Worm (Caenorhabditis elegans): ENCODE measurements around the gene unc-52.
A peak's percentile ranks its signal among the peaks of the same experiment; 100 is the strongest.

The unc-52 gene

DNA sequence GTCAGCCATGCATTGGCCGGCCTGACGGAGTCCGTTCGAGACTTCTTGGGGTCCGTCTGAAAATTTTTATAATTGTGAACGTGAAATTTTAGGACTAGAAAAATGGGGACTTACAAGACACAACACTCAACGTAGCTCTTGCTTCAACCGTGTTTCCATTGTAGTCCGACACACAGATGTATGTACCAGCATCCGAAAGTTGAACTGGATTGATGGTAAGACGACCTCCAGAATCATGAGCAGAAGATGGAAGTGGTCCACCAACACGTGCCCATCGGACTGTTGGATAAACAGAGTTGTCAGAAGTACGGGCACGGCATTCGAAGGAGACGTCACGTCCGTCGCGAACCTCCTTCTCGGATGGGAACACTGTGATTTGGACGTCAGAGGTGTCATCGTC is 18.0 kb downstream of the unc-52 start:
- no peak for TF ChIP-seq ref-2 (tag; optimal IDR thresholded peaks at IDR 0.05)
- no peak for TF ChIP-seq lin-11 (tag; optimal IDR thresholded peaks at IDR 0.05)
- TF ChIP-seq dve-1 (tag; optimal IDR thresholded peaks at IDR 0.05) = no peak
- no peak for TF ChIP-seq eyg-1 (tag; optimal IDR thresholded peaks at IDR 0.05)
- no peak for TF ChIP-seq unc-3 (GFP tag; conservative IDR thresholded peaks at IDR 0.05)
- no peak for TF ChIP-seq unc-3 (tag; optimal IDR thresholded peaks at IDR 0.05)
- no peak for TF ChIP-seq ceh-22 (tag; optimal IDR thresholded peaks at IDR 0.05)
- TF ChIP-seq unc-55 (GFP tag; optimal IDR thresholded peaks at IDR 0.05) = no peak
- TF ChIP-seq ets-4 (tag; optimal IDR thresholded peaks at IDR 0.05) = no peak
- TF ChIP-seq unc-86 (tag; optimal IDR thresholded peaks at IDR 0.05) = no peak
- no peak for TF ChIP-seq ceh-6 (GFP tag; optimal IDR thresholded peaks at IDR 0.05)

DNA sequence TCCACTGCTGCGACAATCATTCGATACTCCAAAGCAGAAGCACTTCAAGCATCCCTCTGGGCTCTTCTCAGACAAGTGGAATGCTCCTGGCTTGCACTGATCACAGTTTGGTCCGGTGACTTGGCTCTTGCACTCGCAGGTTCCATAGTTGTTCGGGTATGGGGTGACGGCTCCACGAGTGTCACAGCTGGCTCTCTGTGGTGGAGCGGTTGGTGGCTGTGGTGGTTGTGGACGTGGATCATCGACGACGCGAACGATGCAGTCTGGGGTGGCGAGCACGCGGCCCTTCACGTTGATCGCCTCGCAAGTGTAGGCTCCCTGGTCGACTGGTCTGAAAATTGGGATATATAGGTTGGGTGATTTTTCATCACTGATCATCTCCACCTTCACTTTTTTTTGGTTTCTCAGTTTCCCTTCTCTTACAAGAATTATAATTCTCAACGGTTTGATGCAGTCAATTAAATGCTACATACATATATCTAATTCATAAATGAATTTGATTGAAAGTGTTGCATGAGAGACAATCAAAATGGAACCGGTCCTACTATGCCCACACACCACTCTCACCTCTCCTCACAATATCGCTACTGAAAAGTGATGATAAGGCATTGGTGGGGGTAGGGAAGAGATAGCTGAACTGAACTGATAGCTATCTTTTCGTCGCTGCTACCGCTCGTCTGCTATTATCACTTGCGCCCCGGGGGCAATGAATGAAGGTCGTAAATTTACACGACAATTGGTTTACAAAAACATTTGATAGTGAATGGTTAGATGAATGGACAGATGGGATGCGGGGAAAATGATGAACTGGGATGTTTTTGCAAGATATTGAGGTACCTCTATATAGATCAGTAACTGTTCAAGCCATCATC is 19.4 kb downstream of the unc-52 start:
- TF ChIP-seq nhr-11 (tag; optimal IDR thresholded peaks at IDR 0.05) (no peak), F13H6.1 (tag; optimal IDR thresholded peaks at IDR 0.05) (no peak), ttx-3 (tag; optimal IDR thresholded peaks at IDR 0.05) (no peak), dmd-4 (tag; optimal IDR thresholded peaks at IDR 0.05; ENCODE audit: borderline replicate concordance) (no peak), K09A11.1 (tag; optimal IDR thresholded peaks at IDR 0.05; ENCODE audit: insufficient read depth) (no peak), dve-1 (tag; optimal IDR thresholded peaks at IDR 0.05) (no peak), elt-4 (tag; optimal IDR thresholded peaks at IDR 0.05) (no peak), ceh-34 (tag; optimal IDR thresholded peaks at IDR 0.05) (no peak), eyg-1 (tag; optimal IDR thresholded peaks at IDR 0.05) (no peak), che-1 (tag; optimal IDR thresholded peaks at IDR 0.05) (no peak), ztf-16 (tag; optimal IDR thresholded peaks at IDR 0.05) (no peak), nfya-1 (tag; optimal IDR thresholded peaks at IDR 0.05) (no peak), rnt-1 (tag; optimal IDR thresholded peaks at IDR 0.05) (no peak), ceh-19 (GFP tag; optimal IDR thresholded peaks at IDR 0.05) (no peak)

DNA sequence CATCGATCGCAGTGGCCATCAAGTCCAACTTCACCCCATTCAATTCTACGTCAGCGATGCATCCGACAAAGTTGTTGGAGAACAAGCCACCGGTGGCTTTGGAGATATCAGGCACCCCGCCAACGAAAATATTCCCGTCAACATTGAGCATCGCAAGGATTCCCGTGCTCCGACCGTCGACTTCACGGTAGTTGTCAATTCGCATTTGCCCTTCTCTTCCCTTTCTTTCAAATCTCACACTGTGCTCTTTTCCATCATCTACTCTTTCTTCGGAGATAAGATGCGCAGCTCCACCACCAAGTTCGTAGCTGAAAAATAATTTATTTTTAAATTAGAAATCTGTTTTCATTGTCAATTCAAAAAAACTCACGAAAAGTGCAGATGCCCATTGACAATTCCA is 36.7 kb downstream of the unc-52 start:
- no peak for TF ChIP-seq ref-2 (tag; optimal IDR thresholded peaks at IDR 0.05)
- no peak for TF ChIP-seq dmd-4 (tag; optimal IDR thresholded peaks at IDR 0.05; ENCODE audit: borderline replicate concordance)
- TF ChIP-seq tbx-7 (tag; optimal IDR thresholded peaks at IDR 0.05) = no peak
- TF ChIP-seq pag-3 (tag; optimal IDR thresholded peaks at IDR 0.05; ENCODE audit: borderline replicate concordance) = no peak
- TF ChIP-seq hlh-13 (GFP tag; optimal IDR thresholded peaks at IDR 0.05) = no peak
- no peak for TF ChIP-seq hlh-8 (tag; optimal IDR thresholded peaks at IDR 0.05)
- TF ChIP-seq nhr-11 (tag; optimal IDR thresholded peaks at IDR 0.05) = no peak
- TF ChIP-seq F13H6.1 (tag; optimal IDR thresholded peaks at IDR 0.05) = no peak

ce11 chrII:14645290-14645689 is 39.0 kb downstream of the unc-52 start:
- peak; percentile 65 for TF ChIP-seq ceh-34 (tag; optimal IDR thresholded peaks at IDR 0.05)
- no peak for TF ChIP-seq sox-4 (tag; optimal IDR thresholded peaks at IDR 0.05)
- peak; percentile 17 for TF ChIP-seq dve-1 (tag; optimal IDR thresholded peaks at IDR 0.05)
- peak; percentile 64 for TF ChIP-seq ceh-18 (tag; optimal IDR thresholded peaks at IDR 0.05)
- no peak for TF ChIP-seq npax-4 (tag; optimal IDR thresholded peaks at IDR 0.05)
- TF ChIP-seq pat-9 (tag; optimal IDR thresholded peaks at IDR 0.05) = no peak
- peak; percentile 30 for TF ChIP-seq nfya-1 (tag; optimal IDR thresholded peaks at IDR 0.05)
- peak; percentile 88 for TF ChIP-seq unc-55 (GFP tag; optimal IDR thresholded peaks at IDR 0.05)
- TF ChIP-seq ceh-6 (GFP tag; optimal IDR thresholded peaks at IDR 0.05) = no peak
- no peak for TF ChIP-seq rnt-1 (tag; optimal IDR thresholded peaks at IDR 0.05)
- TF ChIP-seq ceh-31 (tag; optimal IDR thresholded peaks at IDR 0.05) = peak; percentile 35
- TF ChIP-seq tbx-2 (tag; optimal IDR thresholded peaks at IDR 0.05) = peak; percentile 12
- no peak for TF ChIP-seq nhr-11 (tag; optimal IDR thresholded peaks at IDR 0.05)
